Worm (Caenorhabditis elegans): ENCODE data around the gene cdr-2.

Gene cdr-2

DNA sequence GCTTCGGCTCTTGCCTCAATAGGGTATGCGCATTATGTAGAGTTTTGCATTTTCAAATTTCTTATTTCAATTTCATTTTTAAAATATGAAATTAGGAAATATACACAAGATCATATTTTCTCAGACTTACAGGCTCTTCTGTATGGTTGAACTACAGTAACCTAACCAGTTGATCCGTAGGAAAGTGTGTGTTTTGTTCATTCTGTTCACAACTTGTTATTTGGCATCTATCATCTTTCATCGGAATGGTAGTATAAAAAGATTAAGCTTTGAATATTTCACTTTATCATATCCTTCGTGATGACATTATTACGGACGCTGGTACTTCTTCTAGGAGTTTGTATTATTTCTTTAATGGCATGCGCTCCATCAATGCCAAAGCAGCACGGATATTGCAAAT lies 9.6 kb downstream of the cdr-2 start, which contains the start of gene K01D12.10:
K01D12.10 (plus strand) TSS at position 301 of the 400 bp plus-strand sequence.
- no peak for TF ChIP-seq F57C9.4 (tag; optimal IDR thresholded peaks at IDR 0.05)
- TF ChIP-seq ekl-4 (GFP tag; IDR thresholded peaks at IDR 0.05): no peak

DNA sequence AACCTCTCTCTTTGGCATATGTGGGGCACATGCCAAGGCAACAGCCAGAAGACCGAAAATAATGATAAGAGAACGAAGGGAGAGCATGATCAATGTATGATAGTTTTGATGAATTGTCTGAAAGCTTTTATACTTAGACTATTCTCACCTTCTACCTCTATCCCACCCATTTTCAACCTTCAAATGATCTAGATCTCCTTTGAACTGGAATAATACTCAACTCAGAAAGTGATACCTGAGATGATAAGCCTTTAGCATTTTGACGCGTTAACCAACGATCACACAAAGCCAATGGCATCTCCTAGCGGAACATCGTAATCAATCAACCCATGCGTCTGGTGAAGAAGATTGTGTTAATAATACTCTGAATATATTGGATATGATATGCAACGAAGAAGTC lies 11.0 kb downstream of the cdr-2 start, which contains the start of gene K01D12.9:
K01D12.9 (minus strand) TSS at position 101 of the 400 bp plus-strand sequence.
- TF ChIP-seq madf-8 (GFP tag; conservative IDR thresholded peaks at IDR 0.05) (no peak), sptf-2 (GFP tag; optimal IDR thresholded peaks at IDR 0.05) (no peak), madf-3 (GFP tag; IDR thresholded peaks at IDR 0.05) (no peak), F37B4.10 (GFP tag; IDR thresholded peaks at IDR 0.05) (no peak), lsl-1 (GFP tag; optimal IDR thresholded peaks at IDR 0.05) (no peak), T26A5.8 (tag; optimal IDR thresholded peaks at IDR 0.05) (no peak), madf-10 (tag; optimal IDR thresholded peaks at IDR 0.05) (no peak), dox-1 (GFP tag; IDR thresholded peaks at IDR 0.05) (no peak), aptf-2 (GFP tag; conservative IDR thresholded peaks at IDR 0.05) (no peak), ets-4 (GFP tag; optimal IDR thresholded peaks at IDR 0.05) (no peak), Y53G8AR.9 (GFP tag; conservative IDR thresholded peaks at IDR 0.05) (no peak), aptf-3 (GFP tag; IDR thresholded peaks at IDR 0.05) (no peak), B0035.1 (tag; optimal IDR thresholded peaks at IDR 0.05) (no peak), hsf-1 (GFP tag; IDR thresholded peaks at IDR 0.05) (no peak), D2030.7 (GFP tag; IDR thresholded peaks at IDR 0.05) (no peak), B0336.3 (GFP tag; IDR thresholded peaks at IDR 0.05) (no peak)

DNA sequence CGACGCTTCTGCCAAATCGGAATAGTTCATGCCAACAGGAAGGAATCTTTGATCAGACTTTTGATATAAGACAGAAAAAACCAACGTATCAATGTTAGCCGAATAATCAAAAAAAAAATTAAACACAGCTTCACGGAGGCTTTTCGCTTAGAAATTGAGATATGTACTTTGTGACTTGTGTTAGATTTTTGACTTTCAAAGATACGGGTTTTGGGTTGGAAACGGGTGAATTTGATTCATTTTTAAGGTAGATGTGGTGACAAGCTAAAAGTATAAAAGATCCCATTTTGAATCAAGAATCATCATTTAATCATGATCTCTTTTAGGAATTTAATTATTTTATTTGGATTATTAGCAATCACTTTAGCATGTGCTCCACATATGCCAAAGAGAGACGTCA lies 13.2 kb downstream of the cdr-2 start, which contains the start of gene K01D12.8:
K01D12.8 (plus strand) TSS at position 301 of the 400 bp plus-strand sequence.
- TF ChIP-seq bed-2 (GFP tag; IDR thresholded peaks at IDR 0.05) (no peak), lsl-1 (GFP tag; optimal IDR thresholded peaks at IDR 0.05) (no peak), mxl-1 (tag; optimal IDR thresholded peaks at IDR 0.05) (no peak), K12H6.12 (tag; optimal IDR thresholded peaks at IDR 0.05) (no peak), unc-130 (GFP tag; optimal IDR thresholded peaks at IDR 0.05) (no peak), chd-7 (tag; optimal IDR thresholded peaks at IDR 0.05) (no peak), mes-4 (tag; optimal IDR thresholded peaks at IDR 0.05) (no peak), lir-1 (GFP tag; conservative IDR thresholded peaks at IDR 0.05) (no peak), him-1 (tag; optimal IDR thresholded peaks at IDR 0.05) (no peak), F39B2.1 (GFP tag; IDR thresholded peaks at IDR 0.05) (no peak), zim-3 (tag; optimal IDR thresholded peaks at IDR 0.05) (no peak), ztf-28 (GFP tag; IDR thresholded peaks at IDR 0.05) (no peak), T26A5.8 (tag; optimal IDR thresholded peaks at IDR 0.05) (no peak), nhr-90 (tag; optimal IDR thresholded peaks at IDR 0.05) (no peak), egl-18 (GFP tag; IDR thresholded peaks at IDR 0.05) (no peak), nfya-1 (tag; optimal IDR thresholded peaks at IDR 0.05; ENCODE audit: borderline replicate concordance, insufficient read depth) (no peak), ztf-22 (GFP tag; optimal IDR thresholded peaks at IDR 0.05) (no peak), C17E4.6 (GFP tag; IDR thresholded peaks at IDR 0.05) (no peak), ztf-25 (GFP tag; IDR thresholded peaks at IDR 0.05) (no peak), Y56A3A.18 (GFP tag; IDR thresholded peaks at IDR 0.05) (no peak)

DNA sequence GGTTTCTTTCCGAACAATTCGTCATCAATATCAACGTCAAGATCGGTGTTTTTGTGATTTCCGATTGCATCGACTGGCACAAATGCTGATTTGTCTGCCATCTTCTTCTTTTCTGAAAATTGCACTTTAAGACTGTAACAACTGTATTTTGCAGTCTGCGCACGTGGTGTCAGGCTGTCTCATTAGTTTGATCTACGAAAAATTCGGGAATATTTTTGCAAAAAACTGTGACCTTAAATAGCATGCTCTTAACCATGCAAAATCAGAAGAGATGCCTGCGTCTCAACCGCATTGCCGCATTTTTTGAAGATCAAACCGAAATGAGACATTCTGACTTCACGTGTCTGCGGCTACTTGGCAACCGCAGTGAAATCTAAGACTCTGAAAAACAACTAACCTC lies 14.1 kb downstream of the cdr-2 start, which contains the start of gene K01D12.7:
K01D12.7 (minus strand) TSS at position 101 of the 400 bp plus-strand sequence.
- peak; percentile 22 for TF ChIP-seq efl-1 (GFP tag; optimal IDR thresholded peaks at IDR 0.05)
- TF ChIP-seq F10E7.11 (tag; optimal IDR thresholded peaks at IDR 0.05): no peak
- TF ChIP-seq madf-6 (GFP tag; IDR thresholded peaks at IDR 0.05): peak; percentile 80
- TF ChIP-seq madf-8 (GFP tag; conservative IDR thresholded peaks at IDR 0.05): 0 out of 2 replicates have a peak, but pooled peaks have one; percentile 7
- no peak for TF ChIP-seq nhr-27 (tag; optimal IDR thresholded peaks at IDR 0.05)
- TF ChIP-seq attf-3 (GFP tag; conservative IDR thresholded peaks at IDR 0.05): 0 out of 2 replicates have a peak, but pooled peaks have one; percentile 31
